Fruit fly (Drosophila melanogaster): ENCODE data around the gene Brd.

DNA sequence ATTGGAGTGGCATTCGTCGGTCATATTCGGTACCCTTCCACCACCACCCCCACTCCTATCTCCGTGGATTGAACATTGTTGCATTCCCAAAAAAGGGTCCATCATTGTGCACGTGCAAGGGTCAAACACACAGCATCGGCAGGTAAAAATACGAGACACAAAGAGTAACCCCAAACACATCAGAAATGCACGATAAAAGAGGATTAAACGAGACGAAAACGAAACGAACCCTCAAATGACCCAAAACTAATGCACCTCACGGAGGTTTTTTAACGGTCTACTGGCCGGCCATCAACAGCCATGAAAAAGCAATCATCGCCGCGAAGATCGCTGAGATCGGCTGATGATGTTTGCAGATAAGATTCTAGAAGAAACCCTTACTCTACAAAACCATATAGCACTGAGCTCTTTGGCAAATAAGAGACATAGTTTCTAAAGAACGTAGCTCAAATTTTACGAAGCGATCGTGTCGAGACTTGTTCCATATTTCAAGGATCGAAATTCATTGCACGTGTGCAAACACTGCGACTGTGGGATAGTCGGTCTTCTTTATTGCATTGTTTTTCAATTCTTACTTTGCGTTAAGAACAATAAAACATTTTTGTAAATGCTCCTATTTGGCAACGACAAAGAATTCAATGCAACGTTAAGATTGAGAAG lies 6.1 kb upstream of the Brd start:
- TF ChIP-seq pan (optimal IDR thresholded peaks at IDR 0.05) = no peak
- TF ChIP-seq usp (GFP tag; optimal IDR thresholded peaks at IDR 0.05) = no peak

Measured in whole organism.